Worm (Caenorhabditis elegans) whole organism, L4 larva: ENCODE results near the gene C08E8.5.

ENCODE experiments used
- D1046.2 ChIP-seq: fragments of 200-800 bp; sonication (Bioruptor generic); IDR thresholded peaks from 2 replicates; pipeline ENCODE4 v1.3.6; 2022; ENCODE audit warnings: missing genetic modification characterization, missing compliant biosample characterization
- F49E8.2 ChIP-seq: sonication (generic microtip); optimal IDR thresholded peaks from 2 replicates; lab custom pipeline; 2016; ENCODE audit warnings: missing compliant biosample characterization, mild to moderate bottlenecking, missing genetic modification characterization, borderline replicate concordance
- T20F7.1 ChIP-seq: fragments of 200-800 bp; sonication (Bioruptor generic); optimal IDR thresholded peaks from 2 replicates; lab custom pipeline; 2018; ENCODE audit warnings: mild to moderate bottlenecking, missing genetic modification characterization, missing compliant biosample characterization
- Y105C5A.15 ChIP-seq: fragments of 200-800 bp; sonication (Bioruptor generic); IDR thresholded peaks from 2 replicates; pipeline ENCODE4 v1.3.6; 2022; ENCODE audit warnings: missing genetic modification characterization, missing compliant biosample characterization
- Y48G9A.11 ChIP-seq: fragments of 200-800 bp; sonication (Bioruptor generic); IDR thresholded peaks from 2 replicates; pipeline ENCODE4 v1.3.6; 2022; ENCODE audit warnings: missing genetic modification reagents, missing genetic modification characterization, missing compliant biosample characterization
- ZK337.2 ChIP-seq: fragments of 200-800 bp; sonication (Bioruptor generic); IDR thresholded peaks from 2 replicates; pipeline ENCODE4 v1.3.6; 2022; ENCODE audit warnings: missing genetic modification reagents, missing genetic modification characterization, missing compliant biosample characterization
- aha-1 ChIP-seq: fragments of 150-350 bp; peaks from one replicate; lab custom pipeline; 2014; ENCODE audit warnings: missing biosample characterization, missing genetic modification characterization
- ama-1 ChIP-seq: fragments of 150-350 bp; optimal IDR thresholded peaks from 2 replicates; lab custom pipeline; 2014; ENCODE audit warnings: inconsistent platforms, mixed read lengths
- arid-1 ChIP-seq: fragments of 200-800 bp; sonication (Bioruptor generic); conservative IDR thresholded peaks from 2 replicates; pipeline ENCODE4 v1.3.6; 2022; ENCODE audit warnings: missing genetic modification reagents, missing genetic modification characterization, missing compliant biosample characterization
- ceh-44 ChIP-seq: fragments of 200-800 bp; sonication (Bioruptor generic); IDR thresholded peaks from 2 replicates; pipeline ENCODE4 v1.3.6; 2022; ENCODE audit warnings: missing genetic modification reagents, missing genetic modification characterization, missing compliant biosample characterization
- ceh-82 ChIP-seq: sonication (generic microtip); optimal IDR thresholded peaks from 2 replicates; lab custom pipeline; 2017; ENCODE audit warnings: missing biosample characterization, missing genetic modification characterization
- ctbp-1 ChIP-seq: fragments of 200-800 bp; sonication (Bioruptor generic); IDR thresholded peaks from 2 replicates; pipeline ENCODE4 v1.3.6; 2022; ENCODE audit warnings: missing genetic modification reagents, missing genetic modification characterization, missing compliant biosample characterization
- daf-19 ChIP-seq: fragments of 200-800 bp; sonication (Bioruptor generic); conservative IDR thresholded peaks from 2 replicates; pipeline ENCODE4 v1.3.6; 2022; ENCODE audit warnings: missing genetic modification characterization, missing compliant biosample characterization
- daf-8 ChIP-seq: fragments of 200-800 bp; sonication (Bioruptor generic); IDR thresholded peaks from 2 replicates; pipeline ENCODE4 v1.3.6; 2022; ENCODE audit warnings: missing genetic modification characterization, missing compliant biosample characterization
- dmd-8 ChIP-seq: fragments of 200-800 bp; sonication (Bioruptor generic); IDR thresholded peaks from 2 replicates; pipeline ENCODE4 v1.3.6; 2022; ENCODE audit warnings: missing genetic modification characterization, missing compliant biosample characterization
- dpl-1 ChIP-seq: fragments of 150-350 bp; optimal IDR thresholded peaks from 2 replicates; lab custom pipeline; 2014; ENCODE audit warnings: missing biosample characterization, missing genetic modification reagents, missing genetic modification characterization
- dve-1 ChIP-seq: sonication (generic microtip); optimal IDR thresholded peaks from 2 replicates; lab custom pipeline; 2017; ENCODE audit warnings: antibody characterized with exemption, mild to moderate bottlenecking, missing genetic modification characterization, missing compliant biosample characterization; ENCODE audit not compliant: insufficient read depth
- egl-27 ChIP-seq: sonication (generic microtip); optimal IDR thresholded peaks from 3 replicates; lab custom pipeline; 2017; ENCODE audit warnings: missing biosample characterization, missing genetic modification reagents, missing genetic modification characterization
- gei-8 ChIP-seq: fragments of 200-800 bp; sonication (Bioruptor generic); optimal IDR thresholded peaks from 2 replicates; lab custom pipeline; 2018; ENCODE audit warnings: mild to moderate bottlenecking, missing genetic modification characterization, missing compliant biosample characterization
- hlh-11 ChIP-seq: fragments of 200-800 bp; sonication (Bioruptor generic); optimal IDR thresholded peaks from 2 replicates; lab custom pipeline; 2018; ENCODE audit warnings: mild to moderate bottlenecking, missing genetic modification characterization, missing compliant biosample characterization
- lim-7 ChIP-seq: fragments of 200-800 bp; sonication (Bioruptor generic); IDR thresholded peaks from 2 replicates; pipeline ENCODE4 v1.3.6; 2022; ENCODE audit warnings: missing genetic modification characterization, missing compliant biosample characterization
- lin-13 ChIP-seq: fragments of 150-350 bp; optimal IDR thresholded peaks from 2 replicates; lab custom pipeline; 2014; ENCODE audit warnings: missing biosample characterization, missing genetic modification reagents, missing genetic modification characterization
- lin-15B ChIP-seq: fragments of 150-350 bp; sonication (generic microtip); optimal IDR thresholded peaks from 3 replicates; lab custom pipeline; 2014; ENCODE audit warnings: missing biosample characterization, missing genetic modification characterization
- lin-38 ChIP-seq: fragments of 200-800 bp; sonication (Bioruptor generic); IDR thresholded peaks from 2 replicates; pipeline ENCODE4 v1.3.6; 2022; ENCODE audit warnings: missing genetic modification reagents, missing genetic modification characterization, missing compliant biosample characterization
- madf-5 ChIP-seq, 2 experiments: fragments of 200-800 bp; sonication (Bioruptor generic); IDR thresholded peaks; 2 replicates each; pipeline ENCODE4 v1.3.6; 2022; ENCODE audit warnings: missing compliant biosample characterization in 2 of 2, missing genetic modification characterization in 2 of 2
- madf-9 ChIP-seq: fragments of 200-800 bp; sonication (Bioruptor generic); conservative IDR thresholded peaks from 2 replicates; pipeline ENCODE4 v1.3.6; 2022; ENCODE audit warnings: missing genetic modification reagents, missing genetic modification characterization, missing compliant biosample characterization
- nhr-10 ChIP-seq: fragments of 150-350 bp; optimal IDR thresholded peaks from 2 replicates; lab custom pipeline; 2014; ENCODE audit warnings: missing biosample characterization, missing genetic modification characterization
- nhr-28 ChIP-seq: fragments of 150-350 bp; optimal IDR thresholded peaks from 2 replicates; lab custom pipeline; 2014; ENCODE audit warnings: missing biosample characterization, missing genetic modification characterization
- nhr-48 ChIP-seq: sonication (generic microtip); optimal IDR thresholded peaks from 2 replicates; lab custom pipeline; 2016; ENCODE audit warnings: mild to moderate bottlenecking, missing genetic modification characterization, missing compliant biosample characterization
- nhr-77 ChIP-seq: fragments of 150-350 bp; optimal IDR thresholded peaks from 2 replicates; lab custom pipeline; 2014; ENCODE audit warnings: missing biosample characterization, missing genetic modification characterization
- php-3 ChIP-seq: fragments of 200-800 bp; sonication (Bioruptor generic); IDR thresholded peaks from 2 replicates; pipeline ENCODE4 v1.3.6; 2022; ENCODE audit warnings: missing genetic modification reagents, missing genetic modification characterization, missing compliant biosample characterization
- pqm-1 ChIP-seq: sonication (generic microtip); optimal IDR thresholded peaks from 2 replicates; lab custom pipeline; 2017; ENCODE audit warnings: missing biosample characterization, missing genetic modification characterization
- rbr-2 ChIP-seq: sonication (generic microtip); optimal IDR thresholded peaks from 2 replicates; lab custom pipeline; 2016; ENCODE audit warnings: missing genotype, missing genetic modification characterization, missing compliant biosample characterization
- saeg-2 ChIP-seq: fragments of 200-800 bp; sonication (Bioruptor generic); IDR thresholded peaks from 2 replicates; pipeline ENCODE4 v1.3.6; 2022; ENCODE audit warnings: missing genetic modification reagents, missing genetic modification characterization, missing compliant biosample characterization
- sdz-12 ChIP-seq: fragments of 200-800 bp; sonication (Bioruptor generic); optimal IDR thresholded peaks from 2 replicates; lab custom pipeline; 2018; ENCODE audit warnings: mild to moderate bottlenecking, missing genetic modification characterization, missing compliant biosample characterization
- skn-1 ChIP-seq: fragments of 150-350 bp; optimal IDR thresholded peaks from 2 replicates; lab custom pipeline; 2014; ENCODE audit warnings: missing biosample characterization, missing genetic modification characterization
- snpc-1.2 ChIP-seq: fragments of 200-800 bp; sonication (Bioruptor generic); IDR thresholded peaks from 2 replicates; pipeline ENCODE4 v1.3.6; 2022; ENCODE audit warnings: missing genetic modification reagents, missing genetic modification characterization, missing compliant biosample characterization
- spr-1 ChIP-seq: sonication (generic microtip); optimal IDR thresholded peaks from 2 replicates; lab custom pipeline; 2016; ENCODE audit warnings: mild to moderate bottlenecking, missing genetic modification characterization, missing compliant biosample characterization
- tag-97 ChIP-seq: fragments of 200-800 bp; sonication (Bioruptor generic); IDR thresholded peaks from 2 replicates; pipeline ENCODE4 v1.3.6; 2022; ENCODE audit warnings: missing genetic modification characterization, missing compliant biosample characterization
- tra-1 ChIP-seq: fragments of 200-800 bp; sonication (Bioruptor generic); IDR thresholded peaks from 2 replicates; pipeline ENCODE4 v1.3.6; 2022; ENCODE audit warnings: missing genetic modification reagents, missing genetic modification characterization, missing compliant biosample characterization
- unc-130 ChIP-seq: sonication (generic microtip); optimal IDR thresholded peaks from 2 replicates; lab custom pipeline; 2016; ENCODE audit warnings: missing genetic modification reagents, missing genetic modification characterization, missing compliant biosample characterization
- unc-62 ChIP-seq, 3 experiments: fragments of 150-350 bp in 1 of 3; sonication (generic microtip); optimal IDR thresholded peaks in 2 of 3; peaks in 1 of 3; 1 replicate in 1 of 3; 2 replicates in 2 of 3; lab custom pipeline; 2014 to 2017; ENCODE audit warnings: missing biosample characterization in 3 of 3, missing genetic modification characterization in 3 of 3, missing genetic modification reagents in 3 of 3, missing genotype in 1 of 3
- zfp-2 ChIP-seq: sonication (generic microtip); optimal IDR thresholded peaks from 2 replicates; lab custom pipeline; 2016; ENCODE audit warnings: mild to moderate bottlenecking, missing genetic modification characterization, missing compliant biosample characterization

Gene C08E8.5

DNA sequence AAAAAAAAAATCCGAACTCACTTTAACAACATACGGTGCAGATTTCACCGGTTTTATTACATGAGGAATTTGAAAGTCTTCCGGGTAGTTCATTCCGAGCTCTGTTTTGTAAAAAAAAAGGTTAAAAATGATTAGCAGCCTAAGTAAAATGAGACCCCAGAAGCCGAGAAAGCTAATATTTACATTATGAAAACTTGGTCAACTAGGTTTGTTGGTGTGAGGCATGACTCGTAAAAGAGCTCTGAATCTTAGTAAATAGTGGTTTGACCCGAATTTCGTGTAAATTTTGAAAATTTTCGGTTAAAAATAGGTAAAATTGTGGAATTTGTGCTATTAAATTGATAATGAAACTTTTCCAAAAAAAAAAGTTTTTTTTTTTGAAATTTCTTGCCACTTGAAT lies 2.6 kb upstream of the C08E8.5 start, which contains the start of gene C08E8.1:
TSS of gene C08E8.1 (minus strand) at position 101 of the 400 bp plus-strand sequence.
- TF ChIP-seq rbr-2 (tag; lab: Kevin White, UChicago) (no peak), nhr-10 (tag; lab: Kevin White, UChicago) (no peak), nhr-48 (no peak), daf-19 (GFP tag; lab: Robert Waterston, UW) (no peak), snpc-1.2 (GFP tag; lab: Robert Waterston, UW) (no peak), pqm-1 (tag; lab: Kevin White, UChicago) (no peak), arid-1 (GFP tag; lab: Robert Waterston, UW) (no peak), nhr-77 (tag; lab: Kevin White, UChicago) (no peak), aha-1 (tag; lab: Kevin White, UChicago) (no peak), dpl-1 (GFP tag; lab: Kevin White, UChicago) (no peak), dmd-8 (GFP tag; lab: Robert Waterston, UW) (no peak), lim-7 (GFP tag; lab: Robert Waterston, UW) (no peak), gei-8 (no peak)

DNA sequence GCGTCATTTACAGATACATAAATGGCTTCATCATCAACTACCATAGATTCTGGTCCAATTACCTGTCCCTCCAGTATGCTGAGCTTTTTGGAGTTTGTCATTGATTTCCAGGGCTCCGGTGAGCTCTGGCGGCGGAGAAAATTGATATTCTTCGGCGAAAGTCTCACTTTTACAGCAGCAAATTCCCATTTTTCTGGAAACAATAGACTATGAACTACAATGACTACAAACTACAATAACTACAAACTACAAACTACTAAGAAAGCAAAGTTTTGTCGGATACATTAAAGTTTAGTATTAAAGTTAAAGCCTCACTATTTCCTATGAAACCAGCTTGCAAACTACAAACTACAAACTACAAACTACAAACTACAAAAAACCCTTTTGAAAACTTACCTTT lies 4.0 kb downstream of the C08E8.5 start, which contains the start of gene C08E8.2:
TSS of gene C08E8.2 (minus strand) at position 101 of the 400 bp plus-strand sequence.
- TF ChIP-seq dmd-8 (GFP tag; lab: Robert Waterston, UW) (no peak), Y105C5A.15 (no peak), php-3 (GFP tag; lab: Robert Waterston, UW) (no peak), ctbp-1 (no peak)

DNA sequence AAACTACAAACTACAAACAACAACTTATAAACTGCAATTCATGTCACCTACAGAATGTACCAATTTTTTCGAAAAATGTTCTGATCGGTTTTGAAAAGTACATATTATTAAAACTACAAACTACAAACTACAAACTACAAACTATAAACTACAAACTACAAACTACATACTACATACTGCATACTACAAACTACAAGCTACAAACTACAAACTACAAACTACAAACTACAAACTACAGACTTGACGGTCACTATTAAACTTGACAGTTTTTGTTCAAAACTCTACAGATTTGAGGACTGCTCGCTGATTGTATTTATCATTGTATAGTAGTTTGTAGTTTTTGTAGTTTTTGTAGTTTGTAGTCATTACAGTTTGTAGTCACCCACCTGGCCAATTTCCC lies 5.5 kb downstream of the C08E8.5 start:
- TF ChIP-seq F49E8.2 (no peak), saeg-2 (GFP tag; lab: Robert Waterston, UW) (no peak), sdz-12 (GFP tag; lab: Kevin White, UChicago) (no peak), lin-38 (GFP tag; lab: Robert Waterston, UW) (no peak), Y105C5A.15 (no peak), hlh-11 (no peak), zfp-2 (tag; lab: Kevin White, UChicago) (no peak), ceh-82 (tag; lab: Kevin White, UChicago) (no peak), egl-27 (no peak), madf-5 (GFP tag; IDR thresholded peaks at IDR 0.05; lab: Robert Waterston, UW) (no peak), T20F7.1 (GFP tag; lab: Kevin White, UChicago) (no peak), dve-1 (tag; lab: Kevin White, UChicago) (no peak), unc-62 (GFP tag; optimal IDR thresholded peaks at IDR 0.05 in 1 of 2; lab: Kevin White, UChicago) (no peak), unc-62 (tag; optimal IDR thresholded peaks at IDR 0.05; lab: Kevin White, UChicago) (no peak), daf-8 (GFP tag; lab: Robert Waterston, UW) (no peak), nhr-28 (tag; lab: Kevin White, UChicago) (peak; percentile 96), ama-1 (lab: Kevin White, UChicago) (no peak), lin-13 (GFP tag; lab: Kevin White, UChicago) (peak; percentile 20)

DNA sequence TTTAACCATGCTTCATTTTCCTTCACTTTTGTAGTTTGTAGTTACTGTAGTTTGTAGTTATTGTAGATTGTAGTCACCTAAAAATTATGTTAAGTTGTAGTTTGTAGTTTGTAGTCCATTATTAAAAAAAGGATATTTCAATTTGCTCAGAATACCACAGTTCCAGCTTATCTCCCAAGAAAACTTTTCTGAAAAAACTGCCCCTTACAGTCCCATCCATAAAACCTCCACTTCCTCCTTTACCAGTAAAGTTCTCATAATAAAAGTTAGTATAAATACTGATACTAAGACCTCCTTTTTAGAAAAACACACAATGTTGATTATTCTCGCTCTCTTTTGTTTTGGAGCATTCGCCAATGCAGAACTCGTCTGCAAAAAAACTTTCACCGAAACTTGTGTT lies 9.1 kb downstream of the C08E8.5 start, which contains the start of gene C08E8.11:
TSS of gene C08E8.11 (plus strand) at position 301 of the 400 bp plus-strand sequence.
- TF ChIP-seq madf-9: no peak
- no peak for TF ChIP-seq spr-1 (tag; lab: Kevin White, UChicago)
- TF ChIP-seq tra-1: no peak
- TF ChIP-seq lin-13 (GFP tag; lab: Kevin White, UChicago): no peak
- no peak for TF ChIP-seq D1046.2
- no peak for TF ChIP-seq unc-130 (GFP tag; lab: Kevin White, UChicago)
- no peak for TF ChIP-seq tag-97 (GFP tag; lab: Robert Waterston, UW)
- no peak for TF ChIP-seq nhr-77 (tag; lab: Kevin White, UChicago)
- TF ChIP-seq Y48G9A.11 (GFP tag; lab: Robert Waterston, UW): no peak
- no peak for TF ChIP-seq gei-8
- no peak for TF ChIP-seq ZK337.2 (GFP tag; lab: Robert Waterston, UW)
- TF ChIP-seq lin-15B (tag; lab: Kevin White, UChicago): no peak
- no peak for TF ChIP-seq ceh-44 (GFP tag; lab: Robert Waterston, UW)
- no peak for TF ChIP-seq skn-1 (tag; lab: Kevin White, UChicago)
- TF ChIP-seq, all 104 proteins: peak for 0
